Worm (Caenorhabditis elegans) whole organism, mixed stage, embryonic: ENCODE data around the gene F43E2.6.

Experiments used
- M03D4.4 ChIP-seq: sonication (generic microtip); optimal IDR thresholded peaks from 2 replicates; lab custom pipeline; 2017; ENCODE audit warnings: mild to moderate bottlenecking, missing genetic modification characterization, missing compliant biosample characterization
- blmp-1 ChIP-seq: fragments of 150-350 bp; optimal IDR thresholded peaks from 2 replicates; lab custom pipeline; 2014; ENCODE audit warnings: missing biosample characterization, missing genetic modification characterization
- ceh-43 ChIP-seq: fragments of 200-800 bp; sonication (Bioruptor generic); optimal IDR thresholded peaks from 2 replicates; lab custom pipeline; 2018; ENCODE audit warnings: mild to moderate bottlenecking, missing genetic modification characterization, moderate library complexity, missing compliant biosample characterization
- ceh-83 ChIP-seq: fragments of 200-800 bp; sonication (Bioruptor generic); optimal IDR thresholded peaks from 2 replicates; lab custom pipeline; 2018; ENCODE audit warnings: mild to moderate bottlenecking, missing genetic modification characterization, missing compliant biosample characterization
- ces-1 ChIP-seq: fragments of 150-350 bp; optimal IDR thresholded peaks from 2 replicates; lab custom pipeline; 2014; ENCODE audit warnings: missing biosample characterization, missing genetic modification reagents, missing genetic modification characterization
- cnd-1 ChIP-seq: fragments of 200-800 bp; sonication (Bioruptor generic); optimal IDR thresholded peaks from 2 replicates; lab custom pipeline; 2018; ENCODE audit warnings: mild to moderate bottlenecking, missing genetic modification characterization, missing compliant biosample characterization
- elt-1 ChIP-seq: sonication (generic microtip); optimal IDR thresholded peaks from 2 replicates; lab custom pipeline; 2017; ENCODE audit warnings: missing genetic modification characterization, mild to moderate bottlenecking, missing compliant biosample characterization, antibody characterized with exemption, moderate library complexity, borderline replicate concordance; ENCODE audit not compliant: insufficient read depth
- elt-3 ChIP-seq: fragments of 150-350 bp; optimal IDR thresholded peaks from 2 replicates; lab custom pipeline; 2014; ENCODE audit warnings: missing biosample characterization, missing genetic modification characterization
- flh-1 ChIP-seq: fragments of 200-800 bp; sonication (Bioruptor generic); optimal IDR thresholded peaks from 2 replicates; lab custom pipeline; 2018; ENCODE audit warnings: mild to moderate bottlenecking, missing genetic modification characterization, moderate library complexity, missing compliant biosample characterization
- ham-2 ChIP-seq: fragments of 200-800 bp; sonication (Bioruptor generic); optimal IDR thresholded peaks from 2 replicates; lab custom pipeline; 2018; ENCODE audit warnings: mild to moderate bottlenecking, missing genetic modification characterization, missing compliant biosample characterization
- hlh-1 ChIP-seq: fragments of 150-350 bp; optimal IDR thresholded peaks from 2 replicates; lab custom pipeline; 2014; ENCODE audit warnings: missing biosample characterization, missing genetic modification reagents, missing genetic modification characterization
- lin-13 ChIP-seq: fragments of 150-350 bp; optimal IDR thresholded peaks from 2 replicates; lab custom pipeline; 2014; ENCODE audit warnings: missing biosample characterization, missing genetic modification characterization
- lin-32 ChIP-seq: fragments of 200-800 bp; sonication (Bioruptor generic); optimal IDR thresholded peaks from 2 replicates; lab custom pipeline; 2018; ENCODE audit warnings: mild to moderate bottlenecking, missing genetic modification characterization, missing compliant biosample characterization
- mab-5 ChIP-seq: fragments of 150-350 bp; optimal IDR thresholded peaks from 2 replicates; lab custom pipeline; 2014; ENCODE audit warnings: missing biosample characterization, missing genetic modification characterization
- mep-1 ChIP-seq: fragments of 150-350 bp; optimal IDR thresholded peaks from 2 replicates; lab custom pipeline; 2017; ENCODE audit warnings: missing biosample characterization, missing genetic modification reagents, missing genetic modification characterization, inconsistent platforms
- nhr-12 ChIP-seq: fragments of 150-350 bp; optimal IDR thresholded peaks from 2 replicates; lab custom pipeline; 2014; ENCODE audit warnings: missing biosample characterization, missing genetic modification characterization
- nhr-2 ChIP-seq: fragments of 150-350 bp; optimal IDR thresholded peaks from 2 replicates; lab custom pipeline; 2014; ENCODE audit warnings: missing biosample characterization, missing genetic modification characterization
- nhr-237 ChIP-seq: fragments of 150-350 bp; optimal IDR thresholded peaks from 2 replicates; lab custom pipeline; 2014; ENCODE audit warnings: missing biosample characterization, missing genetic modification characterization
- nhr-28 ChIP-seq: fragments of 150-350 bp; optimal IDR thresholded peaks from 2 replicates; lab custom pipeline; 2014; ENCODE audit warnings: missing biosample characterization, missing genetic modification characterization
- nhr-76 ChIP-seq: sonication (generic microtip); optimal IDR thresholded peaks from 2 replicates; lab custom pipeline; 2017; ENCODE audit warnings: missing biosample characterization, missing genetic modification characterization
- pha-4 ChIP-seq: fragments of 150-350 bp; optimal IDR thresholded peaks from 2 replicates; lab custom pipeline; 2018; ENCODE audit warnings: missing biosample characterization, missing genetic modification reagents, missing genetic modification characterization
- snpc-4 ChIP-seq: fragments of 150-350 bp; optimal IDR thresholded peaks from 2 replicates; lab custom pipeline; 2014; ENCODE audit warnings: missing biosample characterization, missing genetic modification characterization
- sptf-1 ChIP-seq: sonication (generic microtip); optimal IDR thresholded peaks from 2 replicates; lab custom pipeline; 2017; ENCODE audit warnings: mild to moderate bottlenecking, missing genetic modification characterization, moderate library complexity, missing compliant biosample characterization
- tbx-8 ChIP-seq: fragments of 200-800 bp; sonication (Bioruptor generic); optimal IDR thresholded peaks from 2 replicates; lab custom pipeline; 2018; ENCODE audit warnings: mild to moderate bottlenecking, missing genetic modification characterization, moderate library complexity, missing compliant biosample characterization
- unc-120 ChIP-seq: sonication (generic microtip); optimal IDR thresholded peaks from 2 replicates; lab custom pipeline; 2017; ENCODE audit warnings: missing genetic modification characterization, missing compliant biosample characterization; ENCODE audit not compliant: poor library complexity, severe bottlenecking
- unc-39 ChIP-seq: fragments of 150-350 bp; optimal IDR thresholded peaks from 2 replicates; lab custom pipeline; 2014; ENCODE audit warnings: missing biosample characterization, missing genetic modification characterization
- unc-62 ChIP-seq: fragments of 150-350 bp; optimal IDR thresholded peaks from 2 replicates; lab custom pipeline; 2014; ENCODE audit warnings: missing biosample characterization, missing genetic modification reagents, missing genetic modification characterization
- zip-8 ChIP-seq: fragments of 150-350 bp; optimal IDR thresholded peaks from 2 replicates; lab custom pipeline; 2014; ENCODE audit warnings: missing biosample characterization, missing genetic modification characterization
- ztf-11 ChIP-seq: fragments of 150-350 bp; optimal IDR thresholded peaks from 2 replicates; lab custom pipeline; 2014; ENCODE audit warnings: missing biosample characterization, missing genetic modification characterization

The F43E2.6 gene

DNA sequence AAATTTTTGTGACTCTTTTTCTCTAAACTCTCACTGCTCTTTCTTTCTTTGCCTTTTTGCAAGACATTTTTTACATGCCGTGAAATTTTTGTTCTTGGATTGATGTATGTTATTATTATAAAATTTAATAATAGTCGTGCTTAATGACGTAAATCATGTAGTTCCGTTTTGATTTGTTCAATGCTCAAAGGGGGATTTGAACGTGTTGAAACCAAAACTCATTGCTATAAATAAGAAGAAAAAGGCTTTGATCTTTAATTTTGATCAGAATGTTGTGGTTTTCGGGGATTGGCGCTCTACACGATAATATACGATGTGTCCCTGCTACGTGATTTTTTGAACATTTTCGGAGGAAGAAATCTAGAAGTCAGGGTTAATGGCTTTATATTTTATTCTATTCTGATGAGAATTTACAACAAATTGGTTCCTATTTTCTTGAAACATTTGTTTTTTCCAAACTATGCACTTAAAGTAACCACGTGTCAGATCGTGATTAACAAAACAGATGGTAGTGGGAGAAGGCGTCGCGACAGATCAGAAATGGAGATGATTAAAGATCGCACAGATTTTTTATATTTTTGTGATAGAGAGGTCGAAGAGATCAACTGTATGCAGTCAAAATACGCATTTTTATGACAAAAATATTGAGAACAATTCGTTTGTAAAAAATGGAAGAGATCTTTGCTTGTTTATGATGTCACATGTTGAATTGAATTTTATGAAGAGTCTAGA, 26.9 kb downstream of the F43E2.6 start:
- TF ChIP-seq tbx-8 (GFP tag; lab: Kevin White, UChicago), result no peak
- no peak for TF ChIP-seq ham-2
- TF ChIP-seq lin-32 (GFP tag; lab: Kevin White, UChicago), result no peak
- no peak for TF ChIP-seq nhr-12 (tag; lab: Kevin White, UChicago)
- TF ChIP-seq ces-1 (GFP tag; lab: Kevin White, UChicago), result no peak
- no peak for TF ChIP-seq M03D4.4
- no peak for TF ChIP-seq blmp-1 (tag; lab: Kevin White, UChicago)
- TF ChIP-seq lin-13 (tag; lab: Kevin White, UChicago), result no peak
- TF ChIP-seq unc-62 (GFP tag; lab: Kevin White, UChicago), result no peak
- no peak for TF ChIP-seq nhr-76 (tag; lab: Kevin White, UChicago)
- TF ChIP-seq ceh-43 (GFP tag; lab: Kevin White, UChicago), result no peak
- no peak for TF ChIP-seq zip-8 (tag; lab: Kevin White, UChicago)
- no peak for TF ChIP-seq unc-39 (tag; lab: Kevin White, UChicago)
- TF ChIP-seq mab-5, result no peak
- TF ChIP-seq nhr-2 (tag; lab: Kevin White, UChicago), result no peak
- no peak for TF ChIP-seq nhr-28 (tag; lab: Kevin White, UChicago)
- TF ChIP-seq, all 35 proteins: peak for 0

- TF ChIP-seq flh-1 (GFP tag; lab: Kevin White, UChicago) (no peak), lin-13 (tag; lab: Kevin White, UChicago) (no peak), ceh-83 (GFP tag; lab: Kevin White, UChicago) (no peak), cnd-1 (no peak), ztf-11 (tag; lab: Kevin White, UChicago) (no peak), snpc-4 (tag; lab: Kevin White, UChicago) (no peak), hlh-1 (tag; lab: Kevin White, UChicago) (no peak), elt-1 (tag; lab: Kevin White, UChicago) (no peak), lin-32 (GFP tag; lab: Kevin White, UChicago) (no peak)
These were observed 28.0 kb downstream of the F43E2.6 start for ce11 chrII:7340703-7341102.

DNA sequence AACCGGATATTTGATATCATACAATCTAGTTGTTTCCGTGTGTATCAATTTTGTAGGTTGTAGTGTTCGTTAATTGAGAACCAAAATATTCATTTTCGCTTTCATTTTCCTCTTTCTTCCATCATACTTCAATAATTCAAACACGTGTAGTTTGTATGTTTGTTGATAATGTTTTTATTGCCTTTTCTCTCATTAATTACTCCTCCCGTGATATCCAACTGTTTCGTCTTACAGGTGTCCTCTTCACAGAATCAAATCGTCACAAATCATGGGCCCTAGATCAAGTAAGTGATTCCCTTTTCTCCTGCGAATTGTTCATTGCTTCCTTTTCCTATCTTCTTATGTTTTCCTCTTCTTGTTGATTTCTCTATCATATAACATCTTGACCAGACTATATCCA, 29.7 kb downstream of the F43E2.6 start, which contains the start of gene nhr-21:
TSS of gene nhr-21 (plus strand) at position 235 of the 400 bp plus-strand sequence.
- TF ChIP-seq unc-62 (GFP tag; lab: Kevin White, UChicago) (peak; percentile 47), lin-32 (GFP tag; lab: Kevin White, UChicago) (no peak), ceh-83 (GFP tag; lab: Kevin White, UChicago) (no peak)

ce11 chrII:7337469-7337893, 31.2 kb downstream of the F43E2.6 start:
- TF ChIP-seq cnd-1 (no peak), pha-4 (tag; lab: Kevin White, UChicago) (peak; percentile 27), hlh-1 (tag; lab: Kevin White, UChicago) (no peak), mep-1 (tag; lab: Kevin White, UChicago) (peak; percentile 50)

- TF ChIP-seq nhr-237 (tag; lab: Kevin White, UChicago) (no peak), cnd-1 (no peak), unc-62 (GFP tag; lab: Kevin White, UChicago) (no peak), snpc-4 (tag; lab: Kevin White, UChicago) (no peak), elt-3 (no peak), elt-1 (tag; lab: Kevin White, UChicago) (no peak), unc-39 (tag; lab: Kevin White, UChicago) (no peak), unc-120 (tag; lab: Kevin White, UChicago) (no peak), sptf-1 (tag; lab: Kevin White, UChicago) (no peak), M03D4.4 (no peak), zip-8 (tag; lab: Kevin White, UChicago) (no peak), tbx-8 (GFP tag; lab: Kevin White, UChicago) (no peak), blmp-1 (tag; lab: Kevin White, UChicago) (no peak)
These were observed 37.4 kb downstream of the F43E2.6 start, which contains the start of gene npax-1 for ce11 chrII:7331224-7331623. Gene npax-1 (minus strand): TSS chrII:7331324.
